Fruit fly (Drosophila melanogaster): ENCODE results near the gene Cyp6d5.

Cyp6d5 gene

dm6 chr3R:14056320-14057053, 27.5 kb downstream of the Cyp6d5 start, which contains the start of gene foxo (continued):
- TF ChIP-seq chinmo (GFP tag; IDR thresholded peaks at IDR 0.05; ENCODE audit: partially characterized antibody) (peak; percentile 67; the same call in 2 of the 4 replicates), sna (GFP tag; IDR thresholded peaks at IDR 0.05; ENCODE audit: partially characterized antibody) (no peak), HLH3B (GFP tag; IDR thresholded peaks at IDR 0.05) (no peak; the same call in 1 of the 2 replicates), Drgx (GFP tag; IDR thresholded peaks at IDR 0.05) (peak; percentile 45), CG16779 (GFP tag; IDR thresholded peaks at IDR 0.05) (no peak), gce (GFP tag; IDR thresholded peaks at IDR 0.05) (no peak), CG6765 (GFP tag; optimal IDR thresholded peaks at IDR 0.05) (peak; percentile 75), CG8478 (optimal IDR thresholded peaks at IDR 0.05) (no peak), CG1792 (GFP tag; optimal IDR thresholded peaks at IDR 0.05) (no peak), luna (GFP tag; optimal IDR thresholded peaks at IDR 0.05) (no peak), ci (GFP tag; IDR thresholded peaks at IDR 0.05) (peak; percentile 77), ERR (GFP tag; optimal IDR thresholded peaks at IDR 0.05) (peak; percentile 23), CG7556 (GFP tag; optimal IDR thresholded peaks at IDR 0.05) (peak; percentile 96), CG10274 (GFP tag; optimal IDR thresholded peaks at IDR 0.05) (peak; percentile 63), CG10462 (GFP tag; optimal IDR thresholded peaks at IDR 0.05) (peak; percentile 46), Dfd (GFP tag; optimal IDR thresholded peaks at IDR 0.05) (no peak), zen (tag; optimal IDR thresholded peaks at IDR 0.05) (peak; percentile 48), maf-S (GFP tag; optimal IDR thresholded peaks at IDR 0.05) (no peak), CG7987 (GFP tag; optimal IDR thresholded peaks at IDR 0.05) (no peak), gsb-n (tag; optimal IDR thresholded peaks at IDR 0.05) (peak; percentile 68), CG17359 (tag; optimal IDR thresholded peaks at IDR 0.05) (peak; percentile 83), Asciz (GFP tag; optimal IDR thresholded peaks at IDR 0.05) (peak; percentile 87), dpn (GFP tag; optimal IDR thresholded peaks at IDR 0.05) (peak; percentile 40 to 54), CG2199 (GFP tag; IDR thresholded peaks at IDR 0.05) (peak; percentile 85; the same call in 2 of the 3 replicates), abd-A (tag; optimal IDR thresholded peaks at IDR 0.05) (no peak), Elba2 (GFP tag; optimal IDR thresholded peaks at IDR 0.05) (no peak), tio (GFP tag; optimal IDR thresholded peaks at IDR 0.05) (peak; percentile 70), CG8388 (GFP tag; optimal IDR thresholded peaks at IDR 0.05) (peak; percentile 72), hb (GFP tag; IDR thresholded peaks at IDR 0.05; ENCODE audit: partially characterized antibody) (no peak), jigr1 (GFP tag; IDR thresholded peaks at IDR 0.05) (no peak), kni (GFP tag; optimal IDR thresholded peaks at IDR 0.05) (no peak), lov (optimal IDR thresholded peaks at IDR 0.05) (no peak), lov (GFP tag; IDR thresholded peaks at IDR 0.05) (no peak), Lim3 (GFP tag; IDR thresholded peaks at IDR 0.05) (no peak), odd (GFP tag; optimal IDR thresholded peaks at IDR 0.05) (peak; percentile 91), ind (GFP tag; optimal IDR thresholded peaks at IDR 0.05) (peak; percentile 70), CG12659 (GFP tag; optimal IDR thresholded peaks at IDR 0.05) (peak; percentile 96), CG16863 (GFP tag; optimal IDR thresholded peaks at IDR 0.05) (no peak), Dip2 (GFP tag; IDR thresholded peaks at IDR 0.05) (no peak), stwl (tag; optimal IDR thresholded peaks at IDR 0.05) (no peak), Lhr (GFP tag; optimal IDR thresholded peaks at IDR 0.05) (peak; percentile 17), ranshi (GFP tag; IDR thresholded peaks at IDR 0.05) (0 out of 2 replicates have a peak, but pooled peaks have one; percentile 48), D19A (tag; optimal IDR thresholded peaks at IDR 0.05) (peak; percentile 81), CG12299 (tag; optimal IDR thresholded peaks at IDR 0.05) (peak; percentile 77), z (GFP tag; IDR thresholded peaks at IDR 0.05) (no peak; the same call in 2 of the 3 replicates), CG4282 (GFP tag; optimal IDR thresholded peaks at IDR 0.05) (no peak), CG7786 (GFP tag; optimal IDR thresholded peaks at IDR 0.05) (no peak), CG14667 (GFP tag; IDR thresholded peaks at IDR 0.05) (no peak), ro (GFP tag; IDR thresholded peaks at IDR 0.05) (no peak), CG31441 (GFP tag; IDR thresholded peaks at IDR 0.05) (peak; percentile 95), ash1 (GFP tag; optimal IDR thresholded peaks at IDR 0.05) (no peak)

All from whole organism, embryonic.